Worm (Caenorhabditis elegans) whole organism, young adult: ENCODE data around the gene cdk-4.

Source experiments
- B0261.1 ChIP-seq: sonication (generic microtip); optimal IDR thresholded peaks from 2 replicates; lab custom pipeline; 2016; ENCODE audit warnings: mild to moderate bottlenecking, missing genetic modification characterization, moderate library complexity, missing compliant biosample characterization
- C06A6.2 ChIP-seq: fragments of 200-800 bp; sonication (Bioruptor generic); conservative IDR thresholded peaks from 2 replicates; pipeline ENCODE4 v1.3.6; 2022; ENCODE audit warnings: missing genetic modification characterization, missing compliant biosample characterization
- F10E7.11 ChIP-seq: sonication (generic microtip); optimal IDR thresholded peaks from 2 replicates; lab custom pipeline; 2017; ENCODE audit warnings: mild to moderate bottlenecking, missing genetic modification characterization, moderate library complexity, missing compliant biosample characterization
- F55B11.4 ChIP-seq: sonication (generic microtip); optimal IDR thresholded peaks from 2 replicates; lab custom pipeline; 2016; ENCODE audit warnings: missing compliant biosample characterization, missing genetic modification characterization, borderline replicate concordance; ENCODE audit not compliant: insufficient read depth
- K11D2.4 ChIP-seq: fragments of 200-800 bp; sonication (Bioruptor generic); IDR thresholded peaks from 2 replicates; pipeline ENCODE4 v1.3.6; 2022; ENCODE audit warnings: missing genetic modification reagents, missing genetic modification characterization, missing compliant biosample characterization
- K12H6.12 ChIP-seq: fragments of 200-800 bp; sonication (Bioruptor generic); optimal IDR thresholded peaks from 2 replicates; lab custom pipeline; 2018; ENCODE audit warnings: mild to moderate bottlenecking, missing genetic modification characterization, missing compliant biosample characterization
- ZK185.1 ChIP-seq: sonication (generic microtip); optimal IDR thresholded peaks from 2 replicates; lab custom pipeline; 2016; ENCODE audit warnings: mild to moderate bottlenecking, missing genetic modification characterization, missing compliant biosample characterization; ENCODE audit not compliant: poor library complexity, severe bottlenecking
- akir-1 ChIP-seq: fragments of 200-800 bp; sonication (Bioruptor generic); optimal IDR thresholded peaks from 2 replicates; lab custom pipeline; 2018; ENCODE audit warnings: mild to moderate bottlenecking, missing genetic modification characterization, moderate library complexity, missing compliant biosample characterization
- ama-1 ChIP-seq, 3 experiments: fragments of 150-350 bp in 1 of 3; sonication (generic microtip) in 2 of 3; optimal IDR thresholded peaks; 2 replicates each; lab custom pipeline; 2014 to 2018; ENCODE audit warnings: missing biosample characterization in 2 of 3, missing genetic modification characterization in 2 of 3, missing genetic modification reagents in 2 of 3
- atf-7 ChIP-seq: sonication (generic microtip); optimal IDR thresholded peaks from 2 replicates; lab custom pipeline; 2017; ENCODE audit warnings: mild to moderate bottlenecking, missing genetic modification characterization, missing compliant biosample characterization
- attf-6 ChIP-seq: fragments of 200-800 bp; sonication (Bioruptor generic); IDR thresholded peaks from 2 replicates; pipeline ENCODE4 v1.3.6; 2022; ENCODE audit warnings: missing genetic modification reagents, missing genetic modification characterization, missing compliant biosample characterization
- cebp-1 ChIP-seq, 2 experiments: fragments of 200-800 bp in 1 of 2; sonication (Bioruptor generic) in 1 of 2; sonication (generic microtip) in 1 of 2; IDR thresholded peaks in 1 of 2; optimal IDR thresholded peaks in 1 of 2; 2 replicates each; pipeline versions ENCODE4 v1.3.6 to Lab custom; 2017 to 2022; ENCODE audit warnings: missing compliant biosample characterization in 2 of 2, missing genetic modification characterization in 2 of 2, mild to moderate bottlenecking in 1 of 2, missing genetic modification reagents in 1 of 2, moderate library complexity in 1 of 2
- ceh-100 ChIP-seq: fragments of 200-800 bp; sonication (Bioruptor generic); IDR thresholded peaks from 2 replicates; pipeline ENCODE4 v1.3.6; 2022; ENCODE audit warnings: missing genetic modification reagents, missing genetic modification characterization, missing compliant biosample characterization
- chd-7 ChIP-seq: sonication (generic microtip); optimal IDR thresholded peaks from 2 replicates; lab custom pipeline; 2016; ENCODE audit warnings: mild to moderate bottlenecking, missing genetic modification characterization, moderate library complexity, missing compliant biosample characterization
- dox-1 ChIP-seq: fragments of 200-800 bp; sonication (Bioruptor generic); IDR thresholded peaks from 2 replicates; pipeline ENCODE4 v1.3.6; 2022; ENCODE audit warnings: missing genetic modification reagents, missing genetic modification characterization, missing compliant biosample characterization
- efl-1 ChIP-seq: fragments of 150-350 bp; optimal IDR thresholded peaks from 2 replicates; lab custom pipeline; 2014; ENCODE audit warnings: missing biosample characterization, missing genetic modification reagents, missing genetic modification characterization
- egl-44 ChIP-seq: fragments of 200-800 bp; sonication (Bioruptor generic); IDR thresholded peaks from 2 replicates; pipeline ENCODE4 v1.3.6; 2022; ENCODE audit warnings: missing genetic modification reagents, missing genetic modification characterization, missing compliant biosample characterization
- egrh-3 ChIP-seq: fragments of 200-800 bp; sonication (Bioruptor generic); IDR thresholded peaks from 2 replicates; pipeline ENCODE4 v1.3.6; 2022; ENCODE audit warnings: missing genetic modification reagents, missing genetic modification characterization, missing compliant biosample characterization
- ets-4 ChIP-seq: fragments of 200-800 bp; sonication (Bioruptor generic); optimal IDR thresholded peaks from 2 replicates; lab custom pipeline; 2018; ENCODE audit warnings: mild to moderate bottlenecking, missing genetic modification characterization, missing compliant biosample characterization
- hmg-1.2 ChIP-seq: fragments of 200-800 bp; sonication (Bioruptor generic); IDR thresholded peaks from 2 replicates; pipeline ENCODE4 v1.3.6; 2022; ENCODE audit warnings: missing genetic modification reagents, missing genetic modification characterization, missing compliant biosample characterization
- let-607 ChIP-seq, 2 experiments: fragments of 200-800 bp in 1 of 2; sonication (Bioruptor generic) in 1 of 2; sonication (generic microtip) in 1 of 2; optimal IDR thresholded peaks; 2 replicates each; lab custom pipeline; 2016 to 2018; ENCODE audit warnings: mild to moderate bottlenecking in 2 of 2, missing compliant biosample characterization in 2 of 2, missing genetic modification characterization in 2 of 2, moderate library complexity in 2 of 2, missing genotype in 1 of 2
- lin-40 ChIP-seq: sonication (generic microtip); optimal IDR thresholded peaks from 2 replicates; lab custom pipeline; 2016; ENCODE audit warnings: missing genetic modification characterization, mild to moderate bottlenecking, missing compliant biosample characterization, missing genotype, missing genetic modification reagents
- madf-10 ChIP-seq: sonication (generic microtip); optimal IDR thresholded peaks from 2 replicates; lab custom pipeline; 2016; ENCODE audit warnings: mild to moderate bottlenecking, missing genetic modification characterization, missing compliant biosample characterization
- mcd-1 ChIP-seq: fragments of 200-800 bp; sonication (Bioruptor generic); IDR thresholded peaks from 2 replicates; pipeline ENCODE4 v1.3.6; 2022; ENCODE audit warnings: missing genetic modification reagents, missing genetic modification characterization, missing compliant biosample characterization
- nfyb-1 ChIP-seq: fragments of 200-800 bp; sonication (Bioruptor generic); IDR thresholded peaks from 2 replicates; pipeline ENCODE4 v1.3.6; 2022; ENCODE audit warnings: missing genetic modification reagents, missing genetic modification characterization, missing compliant biosample characterization
- nhr-179 ChIP-seq: sonication (generic microtip); optimal IDR thresholded peaks from 2 replicates; lab custom pipeline; 2016; ENCODE audit warnings: mild to moderate bottlenecking, missing genetic modification characterization, missing compliant biosample characterization
- rcor-1 ChIP-seq: fragments of 200-800 bp; sonication (Bioruptor generic); IDR thresholded peaks from 2 replicates; pipeline ENCODE4 v1.3.6; 2022; ENCODE audit warnings: missing genetic modification reagents, missing genetic modification characterization, missing compliant biosample characterization
- repo-1 ChIP-seq: sonication (generic microtip); optimal IDR thresholded peaks from 2 replicates; lab custom pipeline; 2017; ENCODE audit warnings: mild to moderate bottlenecking, missing genetic modification characterization, missing compliant biosample characterization
- somi-1 ChIP-seq: fragments of 200-800 bp; sonication (Bioruptor generic); optimal IDR thresholded peaks from 2 replicates; lab custom pipeline; 2018; ENCODE audit warnings: mild to moderate bottlenecking, missing genetic modification characterization, missing compliant biosample characterization
- unc-130 ChIP-seq: sonication (generic microtip); optimal IDR thresholded peaks from 2 replicates; lab custom pipeline; 2016; ENCODE audit warnings: missing genetic modification reagents, missing genetic modification characterization, missing compliant biosample characterization
- unc-62 ChIP-seq: fragments of 150-350 bp; optimal IDR thresholded peaks from 2 replicates; lab custom pipeline; 2014; ENCODE audit warnings: missing biosample characterization, missing genetic modification reagents, missing genetic modification characterization
- zfh-2 ChIP-seq: fragments of 200-800 bp; sonication (Bioruptor generic); conservative IDR thresholded peaks from 2 replicates; pipeline ENCODE4 v1.3.6; 2022; ENCODE audit warnings: missing genetic modification reagents, missing genetic modification characterization, missing compliant biosample characterization
- zim-3 ChIP-seq: sonication (generic microtip); optimal IDR thresholded peaks from 2 replicates; lab custom pipeline; 2017; ENCODE audit warnings: mild to moderate bottlenecking, missing genetic modification characterization, moderate library complexity, missing compliant biosample characterization
- ztf-18 ChIP-seq: sonication (generic microtip); optimal IDR thresholded peaks from 2 replicates; lab custom pipeline; 2016; ENCODE audit warnings: missing genotype, mild to moderate bottlenecking, missing genetic modification characterization, missing compliant biosample characterization

The cdk-4 gene

DNA sequence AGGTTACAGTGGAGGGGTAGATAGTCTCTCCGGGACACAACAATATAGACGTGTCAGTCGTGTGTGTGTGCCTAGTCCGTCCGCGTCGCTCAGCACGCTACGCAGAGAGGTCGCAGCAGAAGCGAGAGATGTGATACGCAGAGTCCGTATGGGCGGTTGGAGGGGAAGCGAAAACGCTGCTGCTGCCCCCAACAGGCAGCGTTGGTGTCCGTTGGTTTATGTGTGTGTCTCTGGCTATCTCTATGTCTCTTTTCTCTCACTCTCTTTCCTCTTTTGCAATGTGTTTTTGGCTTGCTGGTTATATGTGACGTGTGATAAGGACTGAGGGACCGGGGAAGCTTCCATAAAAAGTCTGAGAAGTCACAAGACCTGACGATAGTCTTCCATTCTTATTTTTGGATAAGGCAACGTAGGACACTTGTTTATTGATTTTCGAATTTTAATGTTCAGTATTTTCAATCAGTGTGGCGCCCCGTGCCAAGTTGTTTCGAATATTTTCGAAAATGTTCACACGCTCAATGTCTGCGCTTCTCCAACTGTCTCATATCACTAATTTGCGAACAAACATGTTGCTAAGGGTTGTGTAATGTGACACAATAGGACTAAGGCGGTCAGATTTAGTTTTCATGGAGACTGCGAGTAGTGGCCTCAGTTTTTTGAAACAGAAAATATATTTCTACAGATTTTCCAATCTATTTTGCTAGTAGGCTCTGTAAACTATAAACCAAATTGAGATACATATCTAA is 8.8 kb upstream of the cdk-4 start, which contains the start of gene pab-2 (continued):
- TF ChIP-seq egrh-3 (GFP tag; lab: Robert Waterston, UW), result peak; percentile 58
- peak; percentile 46 for TF ChIP-seq ets-4
- peak; percentile 97 for TF ChIP-seq zfh-2
- no peak for TF ChIP-seq nhr-179 (tag; lab: Kevin White, UChicago)
- no peak for TF ChIP-seq ceh-100 (GFP tag; lab: Robert Waterston, UW)
- TF ChIP-seq atf-7 (tag; lab: Kevin White, UChicago), result peak; percentile 76
- no peak for TF ChIP-seq F55B11.4 (tag; lab: Kevin White, UChicago)
- TF ChIP-seq efl-1 (GFP tag; lab: Kevin White, UChicago), result no peak
- TF ChIP-seq K11D2.4 (GFP tag; lab: Robert Waterston, UW), result peak; percentile 63; the same call in 1 of the 2 replicates
- TF ChIP-seq lin-40 (tag; lab: Kevin White, UChicago), result peak; percentile 79
- TF ChIP-seq B0261.1 (tag; lab: Kevin White, UChicago), result no peak
- peak; percentile 53 for TF ChIP-seq madf-10 (tag; lab: Kevin White, UChicago)
- no peak for TF ChIP-seq unc-130 (GFP tag; lab: Kevin White, UChicago)
- TF ChIP-seq somi-1 (GFP tag; lab: Kevin White, UChicago), result peak; percentile 28
- TF ChIP-seq hmg-1.2 (GFP tag; lab: Robert Waterston, UW), result peak; percentile 65
- TF ChIP-seq mcd-1, result peak; percentile 65
- no peak for TF ChIP-seq repo-1
- TF ChIP-seq let-607 (tag; optimal IDR thresholded peaks at IDR 0.05; lab: Kevin White, UChicago), result peak; percentile 84 to 85
- TF ChIP-seq attf-6 (GFP tag; lab: Robert Waterston, UW), result no peak
- no peak for TF ChIP-seq unc-62 (GFP tag; lab: Kevin White, UChicago)
- TF ChIP-seq egl-44, result peak; percentile 71; the same call in 1 of the 2 replicates
- TF ChIP-seq F10E7.11, result no peak
- TF ChIP-seq zim-3, result no peak
- peak; percentile 79 for TF ChIP-seq K12H6.12 (tag; lab: Kevin White, UChicago)
- peak; percentile 69 for TF ChIP-seq akir-1 (GFP tag; lab: Kevin White, UChicago)
- TF ChIP-seq ztf-18, result peak; percentile 17
- TF ChIP-seq ZK185.1 (tag; lab: Kevin White, UChicago), result peak; percentile 46
- TF ChIP-seq C06A6.2 (GFP tag; lab: Robert Waterston, UW), result no peak; the same call in 1 of the 2 replicates
- 0 out of 2 replicates have a peak, but pooled peaks have one; percentile 27 for TF ChIP-seq rcor-1 (GFP tag; lab: Robert Waterston, UW)

ce11 chrX:13526219-13527218 is 7.8 kb upstream of the cdk-4 start:
- TF ChIP-seq ama-1 (optimal IDR thresholded peaks at IDR 0.05; lab: Kevin White, UChicago), result no peak
- TF ChIP-seq ama-1 (GFP tag; optimal IDR thresholded peaks at IDR 0.05; lab: Kevin White, UChicago), result no peak
- TF ChIP-seq chd-7 (tag; lab: Kevin White, UChicago), result peak; percentile 6
- TF ChIP-seq nfyb-1, result 0 out of 2 replicates have a peak, but pooled peaks have one; percentile 6
- TF ChIP-seq cebp-1 (GFP tag; IDR thresholded peaks at IDR 0.05; lab: Robert Waterston, UW), result peak; percentile 92
- peak; percentile 90 for TF ChIP-seq cebp-1 (tag; optimal IDR thresholded peaks at IDR 0.05; lab: Kevin White, UChicago)
- TF ChIP-seq zfh-2, result 0 out of 2 replicates have a peak, but pooled peaks have one; percentile 38
- TF ChIP-seq dox-1 (GFP tag; lab: Robert Waterston, UW), result peak; percentile 33
